Worm (Caenorhabditis elegans): Measurements from ENCODE around the gene nas-19.
"Not testable (repeated sequence)": the region's sequence is repeated elsewhere in the genome, so short reads cannot be mapped to it uniquely, and the experiment has no call there.

nas-19 gene

ce11 chrV:11398616-11399015 is 3.9 kb downstream of the nas-19 start, which contains the start of gene nas-17:
Gene nas-17 (plus strand): TSS chrV:11398916.
- TF ChIP-seq ztf-23 (GFP tag; IDR thresholded peaks at IDR 0.05) = no peak
- no peak for TF ChIP-seq flt-1 (GFP tag; IDR thresholded peaks at IDR 0.05)
- no peak for TF ChIP-seq tab-1 (GFP tag; IDR thresholded peaks at IDR 0.05)
- TF ChIP-seq klf-2 (GFP tag; conservative IDR thresholded peaks at IDR 0.05) = no peak
- TF ChIP-seq ref-1 (GFP tag; conservative IDR thresholded peaks at IDR 0.05) = no peak

ce11 chrV:11396134-11396533 is 6.4 kb downstream of the nas-19 start, which contains the start of gene nas-18:
Gene nas-18 (plus strand): TSS chrV:11396434.
- TF ChIP-seq flt-1 (GFP tag; IDR thresholded peaks at IDR 0.05); ztf-23 (GFP tag; IDR thresholded peaks at IDR 0.05); cog-1 (tag; optimal IDR thresholded peaks at IDR 0.05): not testable (repeated sequence)

ce11 chrV:11395024-11395423 is 7.5 kb downstream of the nas-19 start, which contains the start of gene K03B8.4:
Gene K03B8.4 (minus strand): TSS chrV:11395124.
- not testable (repeated sequence) for TF ChIP-seq ztf-23 (GFP tag; IDR thresholded peaks at IDR 0.05); ref-1 (GFP tag; conservative IDR thresholded peaks at IDR 0.05); flt-1 (GFP tag; IDR thresholded peaks at IDR 0.05)

ce11 chrV:11392020-11392419 is 10.5 kb downstream of the nas-19 start, which contains the start of gene nas-16:
Gene nas-16 (plus strand): TSS chrV:11392320.
- TF ChIP-seq ztf-23 (GFP tag; IDR thresholded peaks at IDR 0.05) (no peak), med-1 (GFP tag; optimal IDR thresholded peaks at IDR 0.05; ENCODE audit: insufficient read depth) (no peak), flt-1 (GFP tag; IDR thresholded peaks at IDR 0.05) (no peak), ref-1 (GFP tag; conservative IDR thresholded peaks at IDR 0.05) (no peak), T22C8.4 (GFP tag; IDR thresholded peaks at IDR 0.05) (no peak), cog-1 (tag; optimal IDR thresholded peaks at IDR 0.05) (no peak), klf-2 (GFP tag; conservative IDR thresholded peaks at IDR 0.05) (no peak), ztf-29 (GFP tag; IDR thresholded peaks at IDR 0.05) (no peak), tab-1 (GFP tag; IDR thresholded peaks at IDR 0.05) (no peak)

ce11 chrV:11390394-11390793 is 12.1 kb downstream of the nas-19 start, which contains the start of the genes K03B8.11 and K03B8.14:
Gene K03B8.11 (minus strand): TSS chrV:11390494.
Gene K03B8.14 (plus strand): TSS chrV:11390503.
- TF ChIP-seq ztf-29 (GFP tag; IDR thresholded peaks at IDR 0.05) = no peak
- TF ChIP-seq klf-2 (GFP tag; conservative IDR thresholded peaks at IDR 0.05) = no peak
- TF ChIP-seq flt-1 (GFP tag; IDR thresholded peaks at IDR 0.05) = no peak
- TF ChIP-seq T22C8.4 (GFP tag; IDR thresholded peaks at IDR 0.05) = no peak
- TF ChIP-seq ztf-23 (GFP tag; IDR thresholded peaks at IDR 0.05) = no peak
- TF ChIP-seq cog-1 (tag; optimal IDR thresholded peaks at IDR 0.05) = no peak
- TF ChIP-seq tab-1 (GFP tag; IDR thresholded peaks at IDR 0.05) = no peak
- TF ChIP-seq med-1 (GFP tag; optimal IDR thresholded peaks at IDR 0.05; ENCODE audit: insufficient read depth) = no peak
- no peak for TF ChIP-seq ref-1 (GFP tag; conservative IDR thresholded peaks at IDR 0.05)

- no peak for TF ChIP-seq ztf-23 (GFP tag; IDR thresholded peaks at IDR 0.05)
- TF ChIP-seq flt-1 (GFP tag; IDR thresholded peaks at IDR 0.05) = no peak
- TF ChIP-seq ref-1 (GFP tag; conservative IDR thresholded peaks at IDR 0.05) = no peak
- no peak for TF ChIP-seq klf-2 (GFP tag; conservative IDR thresholded peaks at IDR 0.05)
- TF ChIP-seq ztf-29 (GFP tag; IDR thresholded peaks at IDR 0.05) = no peak
- no peak for TF ChIP-seq cog-1 (tag; optimal IDR thresholded peaks at IDR 0.05)
- no peak for TF ChIP-seq T22C8.4 (GFP tag; IDR thresholded peaks at IDR 0.05)
- TF ChIP-seq tab-1 (GFP tag; IDR thresholded peaks at IDR 0.05) = no peak
- TF ChIP-seq med-1 (GFP tag; optimal IDR thresholded peaks at IDR 0.05; ENCODE audit: insufficient read depth) = no peak
Observed at ce11 chrV:11389776-11390175, 12.7 kb downstream of the nas-19 start, which contains the start of gene col-155. Gene col-155 (minus strand): TSS chrV:11389876.

- TF ChIP-seq ztf-23 (GFP tag; IDR thresholded peaks at IDR 0.05) (no peak), T22C8.4 (GFP tag; IDR thresholded peaks at IDR 0.05) (no peak), cog-1 (tag; optimal IDR thresholded peaks at IDR 0.05) (no peak), klf-2 (GFP tag; conservative IDR thresholded peaks at IDR 0.05) (no peak), med-1 (GFP tag; optimal IDR thresholded peaks at IDR 0.05; ENCODE audit: insufficient read depth) (no peak), tab-1 (GFP tag; IDR thresholded peaks at IDR 0.05) (no peak), ztf-29 (GFP tag; IDR thresholded peaks at IDR 0.05) (no peak), ref-1 (GFP tag; conservative IDR thresholded peaks at IDR 0.05) (no peak), flt-1 (GFP tag; IDR thresholded peaks at IDR 0.05) (no peak)
Observed at ce11 chrV:11386428-11386827, 16.1 kb downstream of the nas-19 start, which contains the start of gene F55C10.4. Gene F55C10.4 (plus strand): TSS chrV:11386728.

- TF ChIP-seq cog-1 (tag; optimal IDR thresholded peaks at IDR 0.05) (no peak), med-1 (GFP tag; optimal IDR thresholded peaks at IDR 0.05; ENCODE audit: insufficient read depth) (no peak), ztf-29 (GFP tag; IDR thresholded peaks at IDR 0.05) (no peak), klf-2 (GFP tag; conservative IDR thresholded peaks at IDR 0.05) (no peak), T22C8.4 (GFP tag; IDR thresholded peaks at IDR 0.05) (no peak), ref-1 (GFP tag; conservative IDR thresholded peaks at IDR 0.05) (no peak), flt-1 (GFP tag; IDR thresholded peaks at IDR 0.05) (no peak)
Observed at ce11 chrV:11385060-11385459, 17.4 kb downstream of the nas-19 start, which contains the start of gene col-154. Gene col-154 (plus strand): TSS chrV:11385360.

ce11 chrV:11383032-11383431 is 19.5 kb downstream of the nas-19 start, which contains the start of gene F55C10.5:
Gene F55C10.5 (plus strand): TSS chrV:11383105.
- no peak for TF ChIP-seq med-1 (GFP tag; optimal IDR thresholded peaks at IDR 0.05; ENCODE audit: insufficient read depth)
- TF ChIP-seq klf-2 (GFP tag; conservative IDR thresholded peaks at IDR 0.05) = no peak
- no peak for TF ChIP-seq ztf-29 (GFP tag; IDR thresholded peaks at IDR 0.05)
- TF ChIP-seq cog-1 (tag; optimal IDR thresholded peaks at IDR 0.05) = no peak
- no peak for TF ChIP-seq T22C8.4 (GFP tag; IDR thresholded peaks at IDR 0.05)
- TF ChIP-seq ztf-23 (GFP tag; IDR thresholded peaks at IDR 0.05) = no peak
- TF ChIP-seq flt-1 (GFP tag; IDR thresholded peaks at IDR 0.05) = no peak
- TF ChIP-seq ref-1 (GFP tag; conservative IDR thresholded peaks at IDR 0.05) = no peak
- TF ChIP-seq tab-1 (GFP tag; IDR thresholded peaks at IDR 0.05) = no peak

ce11 chrV:11380571-11380970 is 21.9 kb downstream of the nas-19 start:
- TF ChIP-seq klf-2 (GFP tag; conservative IDR thresholded peaks at IDR 0.05) (no peak), tab-1 (GFP tag; IDR thresholded peaks at IDR 0.05) (no peak), cog-1 (tag; optimal IDR thresholded peaks at IDR 0.05) (no peak), med-1 (GFP tag; optimal IDR thresholded peaks at IDR 0.05; ENCODE audit: insufficient read depth) (no peak), ztf-29 (GFP tag; IDR thresholded peaks at IDR 0.05) (no peak), T22C8.4 (GFP tag; IDR thresholded peaks at IDR 0.05) (no peak), ztf-23 (GFP tag; IDR thresholded peaks at IDR 0.05) (no peak), flt-1 (GFP tag; IDR thresholded peaks at IDR 0.05) (no peak), ref-1 (GFP tag; conservative IDR thresholded peaks at IDR 0.05) (no peak)

Measured in whole organism, midembryonic.